Comparison of ENCODE assay signal across 4 worm cellular contexts in genomic region chrX:7232158-7232822, ce11.
TF ChIP-seq lines count a peak whose summit lies in the region.

No protein-coding gene starts in this region.

TF ChIP-seq in whole organism, L2 larva, 48 proteins besides CTCF, POLR2A, EP300 and RAD21 (continues in another document):
- TF ChIP-seq nhr-12 (tag; optimal IDR thresholded peaks at IDR 0.05; lab: Kevin White, UChicago): no peak
- TF ChIP-seq nhr-77 (tag; optimal IDR thresholded peaks at IDR 0.05; lab: Kevin White, UChicago): no peak
- TF ChIP-seq sem-4 (tag; optimal IDR thresholded peaks at IDR 0.05; lab: Kevin White, UChicago): no peak
- TF ChIP-seq Y55F3AM.14 (GFP tag; optimal IDR thresholded peaks at IDR 0.05; lab: Kevin White, UChicago): no peak
- peak; percentile 45 for TF ChIP-seq sma-9 (GFP tag; optimal IDR thresholded peaks at IDR 0.05; lab: Kevin White, UChicago)
- no peak for TF ChIP-seq sma-9 (tag; optimal IDR thresholded peaks at IDR 0.05; lab: Kevin White, UChicago)
- no peak for TF ChIP-seq zag-1 (tag; optimal IDR thresholded peaks at IDR 0.05; lab: Kevin White, UChicago)
- no peak for TF ChIP-seq ztf-11 (tag; optimal IDR thresholded peaks at IDR 0.05; lab: Kevin White, UChicago)
- no peak for TF ChIP-seq elt-3 (tag; optimal IDR thresholded peaks at IDR 0.05; lab: Kevin White, UChicago)
- peak; percentile 21 for TF ChIP-seq unc-55 (GFP tag; optimal IDR thresholded peaks at IDR 0.05; lab: Kevin White, UChicago)
- no peak for TF ChIP-seq alr-1 (tag; optimal IDR thresholded peaks at IDR 0.05; lab: Kevin White, UChicago)
- no peak for TF ChIP-seq egl-27 (tag; optimal IDR thresholded peaks at IDR 0.05; lab: Kevin White, UChicago)
- TF ChIP-seq fos-1 (tag; optimal IDR thresholded peaks at IDR 0.05; lab: Kevin White, UChicago): peak; percentile 54
- TF ChIP-seq C34F6.9 (tag; optimal IDR thresholded peaks at IDR 0.05; lab: Kevin White, UChicago): peak; percentile 39
- no peak for TF ChIP-seq skn-1 (tag; optimal IDR thresholded peaks at IDR 0.05; lab: Kevin White, UChicago)
- TF ChIP-seq blmp-1 (tag; optimal IDR thresholded peaks at IDR 0.05; lab: Kevin White, UChicago; ENCODE audit: insufficient read depth): no peak
- TF ChIP-seq nhr-129 (tag; optimal IDR thresholded peaks at IDR 0.05; lab: Kevin White, UChicago): peak; percentile 63
- TF ChIP-seq unc-39 (tag; optimal IDR thresholded peaks at IDR 0.05; lab: Kevin White, UChicago): no peak
- TF ChIP-seq crh-2 (tag; optimal IDR thresholded peaks at IDR 0.05; lab: Kevin White, UChicago): peak; percentile 58
- no peak for TF ChIP-seq ceh-82 (tag; optimal IDR thresholded peaks at IDR 0.05; lab: Kevin White, UChicago)
- peak in 1 of 2 experiments; percentile 55 for TF ChIP-seq lsy-2 (tag; optimal IDR thresholded peaks at IDR 0.05; lab: Kevin White, UChicago)
- peak; percentile 0 for TF ChIP-seq ztf-4 (tag; optimal IDR thresholded peaks at IDR 0.05; lab: Kevin White, UChicago)
- TF ChIP-seq unc-62 (GFP tag; optimal IDR thresholded peaks at IDR 0.05; lab: Kevin White, UChicago): no peak
- peak in 1 of 2 experiments; percentile 39 for TF ChIP-seq mdl-1 (tag; optimal IDR thresholded peaks at IDR 0.05; lab: Kevin White, UChicago)

TF ChIP-seq in whole organism, L4 larva, 104 proteins besides CTCF, POLR2A, EP300 and RAD21 (continues in another document):
- TF ChIP-seq egl-43 (GFP tag; IDR thresholded peaks at IDR 0.05; lab: Robert Waterston, UW) (0 out of 2 replicates have a peak, but pooled peaks have one; percentile 13), nhr-10 (tag; optimal IDR thresholded peaks at IDR 0.05; lab: Kevin White, UChicago) (no peak), ZK546.5 (tag; optimal IDR thresholded peaks at IDR 0.05; lab: Kevin White, UChicago) (no peak), dpl-1 (GFP tag; optimal IDR thresholded peaks at IDR 0.05; lab: Kevin White, UChicago) (peak; percentile 9), lsy-2 (tag; optimal IDR thresholded peaks at IDR 0.05; lab: Kevin White, UChicago) (peak in 1 of 2 experiments; percentile 62), cey-2 (tag; optimal IDR thresholded peaks at IDR 0.05; lab: Kevin White, UChicago; ENCODE audit: borderline replicate concordance, insufficient read depth) (no peak), ceh-28 (tag; optimal IDR thresholded peaks at IDR 0.05; lab: Kevin White, UChicago) (no peak), hlh-11 (tag; optimal IDR thresholded peaks at IDR 0.05; lab: Kevin White, UChicago) (peak; percentile 83), ceh-20 (GFP tag; IDR thresholded peaks at IDR 0.05; lab: Robert Waterston, UW) (no peak), zag-1 (tag; optimal IDR thresholded peaks at IDR 0.05; lab: Kevin White, UChicago) (no peak), Y48G9A.11 (GFP tag; IDR thresholded peaks at IDR 0.05; lab: Robert Waterston, UW) (no peak), nhr-28 (tag; optimal IDR thresholded peaks at IDR 0.05; lab: Kevin White, UChicago) (peak; percentile 23), madf-9 (GFP tag; conservative IDR thresholded peaks at IDR 0.05; lab: Robert Waterston, UW) (no peak), ceh-32 (tag; optimal IDR thresholded peaks at IDR 0.05; lab: Kevin White, UChicago; ENCODE audit: poor library complexity) (no peak), dve-1 (tag; optimal IDR thresholded peaks at IDR 0.05; lab: Kevin White, UChicago; ENCODE audit: insufficient read depth) (peak; percentile 67), nhr-25 (tag; optimal IDR thresholded peaks at IDR 0.05; lab: Kevin White, UChicago; ENCODE audit: borderline replicate concordance, insufficient read depth) (no peak), daf-16 (GFP tag; optimal IDR thresholded peaks at IDR 0.05; lab: Kevin White, UChicago) (peak in 1 of 2 experiments; percentile 16), daf-16 (tag; optimal IDR thresholded peaks at IDR 0.05; lab: Kevin White, UChicago) (peak; percentile 68), ztf-7 (tag; optimal IDR thresholded peaks at IDR 0.05; lab: Kevin White, UChicago) (no peak), Y75B8A.6 (GFP tag; IDR thresholded peaks at IDR 0.05; lab: Robert Waterston, UW) (0 out of 2 replicates have a peak, but pooled peaks have one; percentile 20), pqm-1 (tag; optimal IDR thresholded peaks at IDR 0.05; lab: Kevin White, UChicago) (peak; percentile 10), nhr-6 (tag; optimal IDR thresholded peaks at IDR 0.05; lab: Kevin White, UChicago) (peak; percentile 55)

TF ChIP-seq in whole organism, late embryonic, 69 proteins besides CTCF, POLR2A, EP300 and RAD21:
- TF ChIP-seq unc-55 (GFP tag; optimal IDR thresholded peaks at IDR 0.05; lab: Kevin White, UChicago): peak; percentile 4
- peak; percentile 2 for TF ChIP-seq ceh-34 (tag; optimal IDR thresholded peaks at IDR 0.05; lab: Kevin White, UChicago)
- peak; percentile 50 for TF ChIP-seq unc-42 (tag; optimal IDR thresholded peaks at IDR 0.05; lab: Kevin White, UChicago)
- no peak for TF ChIP-seq sdc-2 (tag; optimal IDR thresholded peaks at IDR 0.05; lab: Kevin White, UChicago)
- no peak for TF ChIP-seq pqm-1 (tag; optimal IDR thresholded peaks at IDR 0.05; lab: Kevin White, UChicago)
- TF ChIP-seq hlh-13 (GFP tag; optimal IDR thresholded peaks at IDR 0.05; lab: Kevin White, UChicago): no peak
- peak; percentile 29 for TF ChIP-seq nfya-1 (tag; optimal IDR thresholded peaks at IDR 0.05; lab: Kevin White, UChicago)
- no peak for TF ChIP-seq ceh-19 (GFP tag; optimal IDR thresholded peaks at IDR 0.05; lab: Kevin White, UChicago)
- peak; percentile 74 for TF ChIP-seq syd-9 (tag; optimal IDR thresholded peaks at IDR 0.05; lab: Kevin White, UChicago)
- TF ChIP-seq ref-2 (tag; optimal IDR thresholded peaks at IDR 0.05; lab: Kevin White, UChicago): peak; percentile 45
- TF ChIP-seq tbx-2 (tag; optimal IDR thresholded peaks at IDR 0.05; lab: Kevin White, UChicago): peak; percentile 40
- TF ChIP-seq K02D7.2 (tag; optimal IDR thresholded peaks at IDR 0.05; lab: Kevin White, UChicago): no peak
- no peak for TF ChIP-seq hlh-30 (tag; optimal IDR thresholded peaks at IDR 0.05; lab: Kevin White, UChicago; ENCODE audit: insufficient read depth)
- no peak for TF ChIP-seq fax-1 (tag; optimal IDR thresholded peaks at IDR 0.05; lab: Kevin White, UChicago)
- peak; percentile 28 for TF ChIP-seq eyg-1 (tag; optimal IDR thresholded peaks at IDR 0.05; lab: Kevin White, UChicago)
- peak; percentile 50 for TF ChIP-seq ceh-31 (tag; optimal IDR thresholded peaks at IDR 0.05; lab: Kevin White, UChicago)
- TF ChIP-seq zip-5 (tag; optimal IDR thresholded peaks at IDR 0.05; lab: Kevin White, UChicago): no peak

TF ChIP-seq in whole organism, mixed stage, embryonic, 35 proteins besides CTCF, POLR2A, EP300 and RAD21:
- TF ChIP-seq nhr-2 (tag; optimal IDR thresholded peaks at IDR 0.05; lab: Kevin White, UChicago) (peak; percentile 32), pha-4 (tag; optimal IDR thresholded peaks at IDR 0.05; lab: Kevin White, UChicago) (no peak), elt-3 (tag; optimal IDR thresholded peaks at IDR 0.05; lab: Kevin White, UChicago) (no peak), nhr-237 (tag; optimal IDR thresholded peaks at IDR 0.05; lab: Kevin White, UChicago) (no peak), ces-1 (GFP tag; optimal IDR thresholded peaks at IDR 0.05; lab: Kevin White, UChicago) (peak; percentile 76), mls-2 (tag; optimal IDR thresholded peaks at IDR 0.05; lab: Kevin White, UChicago) (peak; percentile 70), elt-1 (tag; optimal IDR thresholded peaks at IDR 0.05; lab: Kevin White, UChicago; ENCODE audit: borderline replicate concordance, insufficient read depth) (no peak), ceh-39 (tag; optimal IDR thresholded peaks at IDR 0.05; lab: Kevin White, UChicago) (no peak), M03D4.4 (tag; optimal IDR thresholded peaks at IDR 0.05; lab: Kevin White, UChicago) (no peak), hlh-1 (tag; optimal IDR thresholded peaks at IDR 0.05; lab: Kevin White, UChicago) (peak; percentile 21), sem-2 (GFP tag; optimal IDR thresholded peaks at IDR 0.05; lab: Kevin White, UChicago) (no peak), ham-2 (GFP tag; optimal IDR thresholded peaks at IDR 0.05; lab: Kevin White, UChicago) (no peak), unc-62 (GFP tag; optimal IDR thresholded peaks at IDR 0.05; lab: Kevin White, UChicago) (no peak), flh-1 (GFP tag; optimal IDR thresholded peaks at IDR 0.05; lab: Kevin White, UChicago) (no peak), mab-5 (tag; optimal IDR thresholded peaks at IDR 0.05; lab: Kevin White, UChicago) (no peak), snpc-4 (tag; optimal IDR thresholded peaks at IDR 0.05; lab: Kevin White, UChicago) (no peak), ztf-11 (tag; optimal IDR thresholded peaks at IDR 0.05; lab: Kevin White, UChicago) (no peak), nhr-12 (tag; optimal IDR thresholded peaks at IDR 0.05; lab: Kevin White, UChicago) (no peak), nhr-76 (tag; optimal IDR thresholded peaks at IDR 0.05; lab: Kevin White, UChicago) (no peak), bed-3 (GFP tag; optimal IDR thresholded peaks at IDR 0.05; lab: Kevin White, UChicago) (no peak), blmp-1 (tag; optimal IDR thresholded peaks at IDR 0.05; lab: Kevin White, UChicago) (no peak), zip-8 (tag; optimal IDR thresholded peaks at IDR 0.05; lab: Kevin White, UChicago) (no peak), ceh-83 (GFP tag; optimal IDR thresholded peaks at IDR 0.05; lab: Kevin White, UChicago) (no peak), unc-120 (tag; optimal IDR thresholded peaks at IDR 0.05; lab: Kevin White, UChicago; ENCODE audit: poor library complexity, severe bottlenecking) (peak; percentile 60), mep-1 (tag; optimal IDR thresholded peaks at IDR 0.05; lab: Kevin White, UChicago) (no peak), sptf-1 (tag; optimal IDR thresholded peaks at IDR 0.05; lab: Kevin White, UChicago) (no peak), ceh-43 (GFP tag; optimal IDR thresholded peaks at IDR 0.05; lab: Kevin White, UChicago) (no peak), cnd-1 (tag; optimal IDR thresholded peaks at IDR 0.05; lab: Kevin White, UChicago) (no peak), tbx-8 (GFP tag; optimal IDR thresholded peaks at IDR 0.05; lab: Kevin White, UChicago) (no peak), lsy-2 (tag; optimal IDR thresholded peaks at IDR 0.05; lab: Kevin White, UChicago) (no peak), lin-32 (GFP tag; optimal IDR thresholded peaks at IDR 0.05; lab: Kevin White, UChicago) (peak; percentile 0), nhr-28 (tag; optimal IDR thresholded peaks at IDR 0.05; lab: Kevin White, UChicago) (no peak), lin-13 (tag; optimal IDR thresholded peaks at IDR 0.05; lab: Kevin White, UChicago) (no peak), drap-1 (GFP tag; optimal IDR thresholded peaks at IDR 0.05; lab: Kevin White, UChicago) (no peak), unc-39 (tag; optimal IDR thresholded peaks at IDR 0.05; lab: Kevin White, UChicago) (no peak)
